Worm (Caenorhabditis elegans): Measurements from ENCODE around the gene gst-41.

The gst-41 gene

DNA sequence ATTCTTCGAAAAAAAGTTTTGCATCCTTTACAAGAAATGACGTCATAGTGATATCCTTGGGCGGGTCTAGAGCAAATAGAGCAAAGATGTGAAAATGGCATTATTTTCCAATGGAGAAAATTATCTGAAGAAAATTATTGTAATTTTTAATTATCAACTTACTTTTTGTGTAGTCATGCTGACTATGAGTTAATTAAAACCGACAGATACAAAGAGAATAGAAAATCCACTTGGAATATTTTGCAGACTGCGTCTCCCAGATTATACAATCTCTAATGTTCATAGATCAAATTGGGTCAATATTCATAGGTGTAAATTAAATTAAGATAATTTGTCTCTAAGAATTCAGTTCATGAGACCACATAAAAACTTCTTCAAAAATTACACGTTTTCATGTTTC lies 49.6 kb downstream of the gst-41 start, which contains the start of gene nhr-149:
nhr-149 (minus strand) TSS at position 101 of the 400 bp plus-strand sequence.
- no peak for TF ChIP-seq F52B5.7 (tag; optimal IDR thresholded peaks at IDR 0.05)
- TF ChIP-seq ccch-3 (GFP tag; optimal IDR thresholded peaks at IDR 0.05): no peak
- TF ChIP-seq attf-3 (GFP tag; conservative IDR thresholded peaks at IDR 0.05): no peak
- TF ChIP-seq lin-26 (GFP tag; IDR thresholded peaks at IDR 0.05): no peak
- no peak for TF ChIP-seq akir-1 (GFP tag; optimal IDR thresholded peaks at IDR 0.05)
- no peak for TF ChIP-seq F37B4.10 (GFP tag; IDR thresholded peaks at IDR 0.05)
- TF ChIP-seq lin-35 (GFP tag; optimal IDR thresholded peaks at IDR 0.05): no peak
- no peak for TF ChIP-seq madf-10 (tag; optimal IDR thresholded peaks at IDR 0.05)
- TF ChIP-seq F55B11.4 (tag; optimal IDR thresholded peaks at IDR 0.05; ENCODE audit: borderline replicate concordance, insufficient read depth): no peak
- TF ChIP-seq rec-8 (tag; optimal IDR thresholded peaks at IDR 0.05): no peak
- TF ChIP-seq sptf-2 (GFP tag; optimal IDR thresholded peaks at IDR 0.05): no peak
- no peak for TF ChIP-seq K11D2.4 (GFP tag; IDR thresholded peaks at IDR 0.05)
